Worm (Caenorhabditis elegans) whole organism, L2 larva: Measurements from ENCODE around the gene cst-2.

Source experiments
- alr-1 ChIP-seq: fragments of 150-350 bp; optimal IDR thresholded peaks from 2 replicates; lab custom pipeline; 2014; ENCODE audit warnings: missing biosample characterization, missing genetic modification characterization
- ama-1 ChIP-seq: fragments of 150-350 bp; optimal IDR thresholded peaks from 2 replicates; lab custom pipeline; 2018; ENCODE audit warnings: inconsistent platforms
- dmd-4 ChIP-seq: sonication (generic microtip); optimal IDR thresholded peaks from 2 replicates; lab custom pipeline; 2017; ENCODE audit warnings: missing biosample characterization, missing genetic modification characterization
- lin-13 ChIP-seq: fragments of 150-350 bp; optimal IDR thresholded peaks from 2 replicates; lab custom pipeline; 2014; ENCODE audit warnings: missing biosample characterization, missing genetic modification reagents, missing genetic modification characterization
- mab-5 ChIP-seq: fragments of 150-350 bp; optimal IDR thresholded peaks from 2 replicates; lab custom pipeline; 2014; ENCODE audit warnings: missing biosample characterization, missing genetic modification characterization
- nhr-6 ChIP-seq: fragments of 150-350 bp; optimal IDR thresholded peaks from 2 replicates; lab custom pipeline; 2014; ENCODE audit warnings: missing biosample characterization, missing genetic modification characterization
- ztf-11 ChIP-seq: sonication (generic microtip); optimal IDR thresholded peaks from 2 replicates; lab custom pipeline; 2017; ENCODE audit warnings: missing biosample characterization, missing genetic modification characterization

ce11 chrX:4285669-4286174 is 50.1 kb downstream of the cst-2 start, which contains the start of gene cka-2:
- TF ChIP-seq dmd-4 (tag; lab: Kevin White, UChicago) (no peak), lin-13 (GFP tag; lab: Kevin White, UChicago) (no peak), ztf-11 (tag; lab: Kevin White, UChicago) (no peak), mab-5 (tag; lab: Kevin White, UChicago) (no peak), nhr-6 (tag; lab: Kevin White, UChicago) (no peak), alr-1 (tag; lab: Kevin White, UChicago) (no peak), ama-1 (lab: Kevin White, UChicago) (no peak)
